Worm (Caenorhabditis elegans) whole organism, L4/young adult: ENCODE data around the gene F37A4.4.

Experiments used
- W03F9.2 ChIP-seq: fragments of 150-350 bp; optimal IDR thresholded peaks from 2 replicates; lab custom pipeline; 2014; ENCODE audit warnings: missing biosample characterization, missing genetic modification characterization
- him-1 ChIP-seq: sonication (generic microtip); optimal IDR thresholded peaks from 2 replicates; lab custom pipeline; 2016; ENCODE audit warnings: missing genotype, missing genetic modification reagents, missing genetic modification characterization, missing compliant biosample characterization

DNA sequence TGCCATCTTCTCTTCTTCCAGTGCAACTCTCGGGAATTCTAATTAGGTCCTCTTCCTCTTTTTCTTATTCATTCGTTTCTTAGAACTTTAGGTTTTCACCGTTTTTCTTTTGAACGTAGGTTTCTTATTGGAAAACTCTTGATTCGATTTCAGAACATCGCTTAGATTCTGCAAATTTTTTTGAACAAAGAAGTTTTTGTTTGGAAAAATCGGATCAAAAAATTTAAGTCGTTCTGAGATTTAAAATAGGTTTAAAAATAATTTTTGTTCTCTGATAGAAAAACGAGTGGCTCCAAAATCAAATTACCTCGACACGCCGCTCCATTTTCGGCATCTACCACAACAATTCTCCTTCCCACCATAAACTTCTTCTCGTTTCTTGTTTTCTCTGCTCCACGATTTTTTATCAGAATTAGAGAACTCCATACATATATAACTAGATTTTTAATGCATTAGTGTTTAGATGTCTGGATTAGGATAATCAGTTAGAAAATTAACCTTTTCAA lies 42.6 kb upstream of the F37A4.4 start:
- no peak for TF ChIP-seq W03F9.2 (tag; lab: Kevin White, UChicago)
- TF ChIP-seq him-1 (tag; lab: Kevin White, UChicago): no peak
